Fruit fly (Drosophila melanogaster) whole organism, embryonic: ENCODE results near the gene CG32454.
"Not testable (repeated sequence)": the region's sequence is repeated elsewhere in the genome, so short reads cannot be mapped to it uniquely, and the experiment has no call there.

ENCODE experiments used
- ATbp ChIP-seq: fragments of 200-800 bp; sonication (Bioruptor generic); optimal IDR thresholded peaks from 2 replicates; lab custom pipeline; 2017; ENCODE audit warnings: missing biosample characterization, mild to moderate bottlenecking, missing genetic modification characterization, missing genetic modification reagents
- B-H1 ChIP-seq: fragments of 200-800 bp; sonication (Bioruptor generic); IDR thresholded peaks from 3 replicates; pipeline ENCODE4 v1.3.6; 2022; ENCODE audit warnings: missing biosample characterization, missing genetic modification characterization
- Bdp1 ChIP-seq: fragments of 200-800 bp; sonication (Bioruptor generic); optimal IDR thresholded peaks from 3 replicates; lab custom pipeline; 2016; ENCODE audit warnings: missing biosample characterization, missing genetic modification characterization
- Bgb ChIP-seq: fragments of 200-800 bp; sonication (Bioruptor generic); IDR thresholded peaks from 2 replicates; pipeline ENCODE4 v1.3.6; 2022; ENCODE audit warnings: missing biosample characterization, missing genetic modification characterization; ENCODE audit not compliant: partially characterized antibody
- Blimp-1 ChIP-seq: fragments of 200-800 bp; sonication (Bioruptor generic); optimal IDR thresholded peaks from 3 replicates; lab custom pipeline; 2018; ENCODE audit warnings: missing biosample characterization, missing genetic modification characterization, mild to moderate bottlenecking, moderate library complexity, missing genetic modification reagents
- CG10274 ChIP-seq: fragments of 200-800 bp; sonication (Bioruptor generic); optimal IDR thresholded peaks from 3 replicates; lab custom pipeline; 2017; ENCODE audit warnings: missing biosample characterization, mild to moderate bottlenecking, missing genetic modification characterization
- CG10543 ChIP-seq: fragments of 200-800 bp; sonication (Bioruptor generic); optimal IDR thresholded peaks from 3 replicates; lab custom pipeline; 2017; ENCODE audit warnings: missing biosample characterization, mild to moderate bottlenecking, missing genetic modification characterization, moderate library complexity
- CG10959 ChIP-seq: fragments of 200-800 bp; sonication (Bioruptor generic); IDR thresholded peaks from 2 replicates; pipeline ENCODE4 v1.3.6; 2022; ENCODE audit warnings: missing biosample characterization, missing genetic modification characterization
- CG12942 ChIP-seq: fragments of 200-800 bp; sonication (Bioruptor generic); optimal IDR thresholded peaks from 3 replicates; lab custom pipeline; 2016; ENCODE audit warnings: missing biosample characterization, missing genetic modification characterization
- CG2199 ChIP-seq: fragments of 200-800 bp; sonication (Bioruptor generic); IDR thresholded peaks from 3 replicates; pipeline ENCODE4 v1.3.6; 2022; ENCODE audit warnings: missing biosample characterization, missing genetic modification characterization
- CG2678 ChIP-seq: fragments of 200-800 bp; sonication (Bioruptor generic); optimal IDR thresholded peaks from 3 replicates; lab custom pipeline; 2019; ENCODE audit warnings: missing biosample characterization, mild to moderate bottlenecking, missing genetic modification characterization, moderate library complexity
- CG2875 ChIP-seq: fragments of 200-800 bp; sonication (Bioruptor generic); optimal IDR thresholded peaks from 2 replicates; lab custom pipeline; 2017; ENCODE audit warnings: missing biosample characterization, mild to moderate bottlenecking, missing genetic modification characterization, missing genetic modification reagents
- CG32772 ChIP-seq: fragments of 200-800 bp; sonication (Bioruptor generic); IDR thresholded peaks from 2 replicates; pipeline ENCODE4 v1.3.6; 2022; ENCODE audit warnings: missing biosample characterization, missing genetic modification characterization
- CG3726 ChIP-seq: fragments of 200-800 bp; sonication (Bioruptor generic); IDR thresholded peaks from 3 replicates; pipeline ENCODE4, ENCODE4 v1.3.6; 2022; ENCODE audit warnings: missing biosample characterization, missing genetic modification characterization
- CG4360 ChIP-seq: fragments of 200-800 bp; sonication (Bioruptor generic); IDR thresholded peaks from 2 replicates; pipeline ENCODE4 v1.3.6; 2022; ENCODE audit warnings: missing biosample characterization, missing genetic modification characterization
- CG5953 ChIP-seq: fragments of 200-800 bp; sonication (Bioruptor generic); IDR thresholded peaks from 2 replicates; pipeline ENCODE4 v1.3.6; 2022; ENCODE audit warnings: missing biosample characterization, missing genetic modification characterization
- CG8478 ChIP-seq: fragments of >200 bp; optimal IDR thresholded peaks from 2 replicates; lab custom pipeline; 2018
- D19A ChIP-seq: fragments of 200-800 bp; optimal IDR thresholded peaks from 3 replicates; lab custom pipeline; 2019; ENCODE audit warnings: missing biosample characterization, mild to moderate bottlenecking, missing genetic modification characterization, moderate library complexity
- GATAe ChIP-seq: fragments of 200-800 bp; sonication (Bioruptor generic); conservative IDR thresholded peaks from 2 replicates; pipeline ENCODE4 v1.3.6; 2022; ENCODE audit warnings: missing biosample characterization, missing genetic modification characterization
- HLHmδ ChIP-seq: fragments of 200-800 bp; sonication (Bioruptor generic); optimal IDR thresholded peaks from 2 replicates; lab custom pipeline; 2018; ENCODE audit warnings: missing biosample characterization, mild to moderate bottlenecking, missing genetic modification characterization, moderate library complexity
- MESR4 ChIP-seq: fragments of 200-800 bp; sonication (Bioruptor generic); optimal IDR thresholded peaks from 2 replicates; lab custom pipeline; 2018; ENCODE audit warnings: missing biosample characterization, mild to moderate bottlenecking, missing genetic modification characterization, moderate library complexity
- Optix ChIP-seq: fragments of 200-800 bp; sonication (Bioruptor generic); IDR thresholded peaks from 3 replicates; pipeline ENCODE4 v1.3.6; 2022; ENCODE audit warnings: missing biosample characterization, missing genetic modification characterization
- Pdp1 ChIP-seq, 2 experiments: fragments of 200-800 bp; sonication (Bioruptor generic); optimal IDR thresholded peaks; 3 replicates each; lab custom pipeline; 2016; ENCODE audit warnings: missing biosample characterization in 2 of 2, missing genetic modification characterization in 2 of 2, mild to moderate bottlenecking in 1 of 2, moderate library complexity in 1 of 2
- ac ChIP-seq: fragments of 200-800 bp; sonication (Bioruptor generic); optimal IDR thresholded peaks from 3 replicates; lab custom pipeline; 2017; ENCODE audit warnings: missing biosample characterization, mild to moderate bottlenecking, missing genetic modification characterization
- cad ChIP-seq: fragments of >200 bp; optimal IDR thresholded peaks from 2 replicates; lab custom pipeline; 2017; ENCODE audit warnings: missing biosample characterization, missing genetic modification characterization
- dimm ChIP-seq: fragments of 200-800 bp; sonication (Bioruptor generic); IDR thresholded peaks from 2 replicates; pipeline ENCODE4 v1.3.6; 2022; ENCODE audit warnings: missing biosample characterization, missing genetic modification characterization
- fd102C ChIP-seq: fragments of 200-800 bp; sonication (Bioruptor generic); optimal IDR thresholded peaks from 2 replicates; lab custom pipeline; 2018; ENCODE audit warnings: missing biosample characterization, mild to moderate bottlenecking, missing genetic modification characterization, moderate library complexity
- fru ChIP-seq: fragments of >200 bp; optimal IDR thresholded peaks from 2 replicates; lab custom pipeline; 2017
- h ChIP-seq: fragments of >200 bp; optimal IDR thresholded peaks from 2 replicates; lab custom pipeline; 2017
- hth ChIP-seq: fragments of >200 bp; optimal IDR thresholded peaks from 2 replicates; lab custom pipeline; 2017; ENCODE audit warnings: inconsistent platforms
- ind ChIP-seq: fragments of 200-800 bp; sonication (Bioruptor generic); optimal IDR thresholded peaks from 3 replicates; lab custom pipeline; 2016; ENCODE audit warnings: missing biosample characterization, missing genetic modification characterization
- inv ChIP-seq: fragments of 200-800 bp; sonication (Bioruptor generic); IDR thresholded peaks from 2 replicates; pipeline ENCODE4 v1.3.6; 2022; ENCODE audit warnings: missing biosample characterization, missing genetic modification characterization; ENCODE audit not compliant: partially characterized antibody
- lola ChIP-seq, 3 experiments: fragments of >200 bp in 2 of 3; fragments of 200-800 bp in 1 of 3; sonication (Bioruptor generic) in 1 of 3; optimal IDR thresholded peaks; 2 replicates each; lab custom pipeline; 2017 to 2019; ENCODE audit warnings: missing biosample characterization in 3 of 3, missing genetic modification characterization in 3 of 3, mild to moderate bottlenecking in 1 of 3, moderate library complexity in 1 of 3
- nom ChIP-seq: fragments of 200-800 bp; sonication (Bioruptor generic); optimal IDR thresholded peaks from 2 replicates; lab custom pipeline; 2017; ENCODE audit warnings: missing biosample characterization, missing genetic modification characterization, mild to moderate bottlenecking, moderate library complexity, missing genetic modification reagents
- phol ChIP-seq: fragments of 200-800 bp; sonication (Bioruptor generic); optimal IDR thresholded peaks from 3 replicates; lab custom pipeline; 2018; ENCODE audit warnings: missing biosample characterization, mild to moderate bottlenecking, missing genetic modification characterization, moderate library complexity
- pnt ChIP-seq: fragments of 200-800 bp; sonication (Bioruptor generic); optimal IDR thresholded peaks from 3 replicates; lab custom pipeline; 2016; ENCODE audit warnings: missing biosample characterization, missing genetic modification characterization
- run ChIP-seq: fragments of 200-800 bp; sonication (Bioruptor generic); optimal IDR thresholded peaks from 3 replicates; lab custom pipeline; 2018; ENCODE audit warnings: missing biosample characterization, mild to moderate bottlenecking, missing genetic modification characterization
- sqz ChIP-seq: fragments of 200-800 bp; sonication (Bioruptor generic); optimal IDR thresholded peaks from 3 replicates; lab custom pipeline; 2018; ENCODE audit warnings: missing biosample characterization, mild to moderate bottlenecking, missing genetic modification characterization
- sug ChIP-seq: fragments of 200-800 bp; optimal IDR thresholded peaks from 2 replicates; lab custom pipeline; 2019; ENCODE audit warnings: missing biosample characterization, mild to moderate bottlenecking, missing genetic modification characterization, moderate library complexity
- tll ChIP-seq, 2 experiments: fragments of 200-800 bp in 1 of 2; fragments of >200 bp in 1 of 2; sonication (Bioruptor generic) in 1 of 2; optimal IDR thresholded peaks; 2 replicates each; lab custom pipeline; 2017 to 2019; ENCODE audit warnings: missing biosample characterization in 2 of 2, missing genetic modification characterization in 2 of 2, mild to moderate bottlenecking in 1 of 2, moderate library complexity in 1 of 2
- twi ChIP-seq: fragments of 200-800 bp; optimal IDR thresholded peaks from 2 replicates; lab custom pipeline; 2019; ENCODE audit warnings: missing biosample characterization, mild to moderate bottlenecking, missing genetic modification characterization, moderate library complexity

The CG32454 gene

DNA sequence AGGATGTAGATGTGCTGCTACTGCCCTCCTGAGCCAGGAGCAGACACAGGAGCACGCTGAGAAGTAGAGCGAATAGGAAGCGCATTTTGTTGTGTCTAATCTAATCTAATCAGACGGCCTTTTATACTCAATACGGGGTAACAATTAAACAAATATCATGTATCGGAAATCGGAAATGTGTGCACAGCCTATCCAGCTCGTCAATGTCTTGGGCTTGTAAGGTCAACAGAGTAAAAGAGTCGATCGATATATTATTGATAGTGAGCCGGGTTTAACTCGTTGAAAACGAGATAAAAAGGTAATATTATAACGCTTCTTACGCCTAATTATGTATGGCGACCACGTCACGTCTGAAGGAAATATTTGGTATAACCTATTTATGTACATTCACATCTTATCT lies 37.1 kb upstream of the CG32454 start, which contains the start of gene CG14454:
TSS of gene CG14454 (minus strand) at position 101 of the 400 bp plus-strand sequence.
- TF ChIP-seq CG10274 (GFP tag; lab: Kevin White, UChicago); GATAe (GFP tag; lab: Robert Waterston, UW); HLHmδ (GFP tag; lab: Kevin White, UChicago): not testable (repeated sequence)
- TF ChIP-seq, all 482 proteins: peak for 0; not testable (repeated sequence) for 482

dm6 chr3L:22693712-22694111 lies 35.9 kb upstream of the CG32454 start, which contains the start of the genes CG12546 and CG14453:
Gene CG12546 (minus strand): TSS chr3L:22693812.
Gene CG14453 (plus strand): TSS chr3L:22694083.
- TF ChIP-seq ind (GFP tag; lab: Kevin White, UChicago) (no peak), dimm (no peak), Pdp1 (GFP tag; optimal IDR thresholded peaks at IDR 0.05; lab: Kevin White, UChicago) (no peak), run (tag; lab: Kevin White, UChicago) (no peak), lola (GFP tag; optimal IDR thresholded peaks at IDR 0.05; lab: Kevin White, UChicago) (no peak), inv (GFP tag; lab: Robert Waterston, UW) (no peak), sug (tag; lab: Kevin White, UChicago) (no peak), Blimp-1 (no peak), B-H1 (GFP tag; lab: Robert Waterston, UW) (no peak), CG2678 (tag; lab: Kevin White, UChicago) (no peak), ATbp (no peak), fru (lab: Kevin White, UChicago) (no peak), D19A (tag; lab: Kevin White, UChicago) (no peak), nom (GFP tag; lab: Kevin White, UChicago) (no peak), CG4360 (GFP tag; lab: Robert Waterston, UW) (no peak), CG5953 (GFP tag; lab: Robert Waterston, UW) (no peak), CG10543 (GFP tag; lab: Kevin White, UChicago) (no peak), Optix (no peak)
- TF ChIP-seq, all 482 proteins: peak for 0

- no peak for TF ChIP-seq CG3726
- TF ChIP-seq CG32772: no peak
- no peak for TF ChIP-seq Bgb (GFP tag; lab: Robert Waterston, UW)
- TF ChIP-seq phol: no peak
- no peak for TF ChIP-seq Bdp1
- no peak for TF ChIP-seq pnt (GFP tag; lab: Kevin White, UChicago)
- TF ChIP-seq cad (GFP tag; lab: Kevin White, UChicago): no peak
- TF ChIP-seq sqz: no peak
- TF ChIP-seq hth (lab: Kevin White, UChicago): no peak
These were observed 33.9 kb upstream of the CG32454 start, which contains the start of gene CG14452 for dm6 chr3L:22695653-22696052. Gene CG14452 (plus strand): TSS chr3L:22695953.

dm6 chr3L:22696930-22697329 lies 32.6 kb upstream of the CG32454 start, which contains the start of gene CG32453:
Gene CG32453 (plus strand): TSS chr3L:22697230.
- not testable (repeated sequence) for TF ChIP-seq CG8478; CG12942 (GFP tag; lab: Kevin White, UChicago); MESR4 (GFP tag; lab: Kevin White, UChicago)

DNA sequence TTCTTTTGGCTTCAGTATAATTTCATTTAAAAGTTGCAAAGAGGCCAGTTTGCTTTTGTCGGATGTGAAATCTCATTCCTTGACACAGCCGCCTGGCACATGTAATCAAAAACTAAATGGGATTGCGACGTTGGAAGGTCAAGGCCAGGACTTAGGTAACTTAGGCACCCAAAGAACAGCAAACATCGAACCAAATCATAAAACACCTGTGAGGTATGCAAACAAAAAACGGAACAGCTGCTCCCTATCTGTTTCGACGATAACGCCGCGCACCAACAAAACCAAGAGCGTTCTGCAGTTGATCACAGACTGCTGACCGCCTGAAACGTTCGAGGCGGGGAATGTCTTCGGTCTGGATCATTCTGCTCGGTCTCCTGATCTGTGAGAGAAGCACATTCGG lies 30.4 kb upstream of the CG32454 start, which contains the start of gene CG45116:
TSS of gene CG45116 (plus strand) at position 301 of the 400 bp plus-strand sequence.
- 0 out of 3 replicates have a peak, but pooled peaks have one; percentile 34 for TF ChIP-seq CG2199 (GFP tag; lab: Robert Waterston, UW)
- TF ChIP-seq fd102C (GFP tag; lab: Kevin White, UChicago): no peak
- peak; percentile 37 for TF ChIP-seq ac
- no peak for TF ChIP-seq CG2875
- TF ChIP-seq CG10959 (GFP tag; lab: Robert Waterston, UW): no peak
- no peak for TF ChIP-seq h (lab: Kevin White, UChicago)
- TF ChIP-seq tll (GFP tag; optimal IDR thresholded peaks at IDR 0.05; lab: Kevin White, UChicago): peak in 1 of 2 experiments; percentile 18
- TF ChIP-seq twi: peak; percentile 58
